Fruit fly (Drosophila melanogaster): ENCODE results near the gene CG7872.
A peak's percentile ranks its signal among the peaks of the same experiment; 100 is the strongest.

CG7872 gene

DNA sequence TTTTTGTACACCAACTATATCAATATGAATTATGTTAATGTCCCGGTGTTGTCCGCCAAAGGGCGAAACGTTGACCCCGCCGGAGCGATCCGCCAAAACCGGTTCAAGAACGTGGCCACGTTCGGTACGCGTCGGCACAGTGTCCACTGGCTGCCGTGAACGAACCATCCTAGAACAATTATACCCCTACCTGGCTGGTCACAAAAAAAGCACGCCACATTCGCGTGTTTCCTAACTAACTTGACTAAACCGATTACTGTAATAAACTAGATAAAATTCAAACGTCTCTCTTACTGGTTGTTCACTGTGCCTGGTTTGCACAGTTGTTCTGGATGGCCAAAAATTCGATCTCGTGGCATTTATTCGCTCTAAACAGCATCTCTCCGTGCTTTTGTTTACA, 1.6 kb downstream of the CG7872 start (continued):
- 0 out of 2 replicates have a peak, but pooled peaks have one; percentile 64 for TF ChIP-seq gt (GFP tag; IDR thresholded peaks at IDR 0.05)
- peak; percentile 90 for TF ChIP-seq Chrac-16 (GFP tag; optimal IDR thresholded peaks at IDR 0.05)
- TF ChIP-seq Lim3 (GFP tag; IDR thresholded peaks at IDR 0.05) = peak; percentile 39; the same call in 1 of the 2 replicates
- TF ChIP-seq sisA (GFP tag; IDR thresholded peaks at IDR 0.05) = peak; percentile 92
- peak; percentile 77 for TF ChIP-seq sima (GFP tag; optimal IDR thresholded peaks at IDR 0.05)
- no peak; the same call in 1 of the 2 replicates for TF ChIP-seq Dip2 (GFP tag; IDR thresholded peaks at IDR 0.05)
- TF ChIP-seq CG32767 (GFP tag; IDR thresholded peaks at IDR 0.05) = peak; percentile 76; the same call in 1 of the 2 replicates
- TF ChIP-seq Ptx1 (GFP tag; IDR thresholded peaks at IDR 0.05) = peak; percentile 90
- TF ChIP-seq CG34376 (GFP tag; optimal IDR thresholded peaks at IDR 0.05) = peak; percentile 79
- TF ChIP-seq CG12769 (tag; optimal IDR thresholded peaks at IDR 0.05) = no peak
- TF ChIP-seq bbx (GFP tag; IDR thresholded peaks at IDR 0.05; ENCODE audit: partially characterized antibody) = no peak
- peak; percentile 92 for TF ChIP-seq tin (GFP tag; optimal IDR thresholded peaks at IDR 0.05)
- TF ChIP-seq CG2889 (GFP tag; IDR thresholded peaks at IDR 0.05) = peak; percentile 89
- TF ChIP-seq D (optimal IDR thresholded peaks at IDR 0.05) = no peak
- peak; percentile 87 for TF ChIP-seq D (GFP tag; optimal IDR thresholded peaks at IDR 0.05)
- peak; percentile 87 for TF ChIP-seq E2f1 (GFP tag; IDR thresholded peaks at IDR 0.05)
- peak; percentile 89 for TF ChIP-seq CG11085 (GFP tag; IDR thresholded peaks at IDR 0.05)
- peak; percentile 84 for TF ChIP-seq CG1602 (GFP tag; optimal IDR thresholded peaks at IDR 0.05)
- TF ChIP-seq sug (tag; optimal IDR thresholded peaks at IDR 0.05) = peak; percentile 86
- peak; percentile 82 for TF ChIP-seq Fer2 (tag; optimal IDR thresholded peaks at IDR 0.05)
- TF ChIP-seq CG3847 (GFP tag; IDR thresholded peaks at IDR 0.05) = peak; percentile 94
- no peak for TF ChIP-seq Lpt (GFP tag; optimal IDR thresholded peaks at IDR 0.05)
- no peak for TF ChIP-seq hkb (optimal IDR thresholded peaks at IDR 0.05)
- TF ChIP-seq hkb (GFP tag; IDR thresholded peaks at IDR 0.05) = peak; percentile 92
- peak; percentile 90 for TF ChIP-seq cwo (GFP tag; optimal IDR thresholded peaks at IDR 0.05)
- TF ChIP-seq CG3838 (GFP tag; optimal IDR thresholded peaks at IDR 0.05) = peak; percentile 48
- peak; percentile 89 to 93 for TF ChIP-seq Pdp1 (GFP tag; optimal IDR thresholded peaks at IDR 0.05)
- peak; percentile 81 for TF ChIP-seq CG33557 (GFP tag; optimal IDR thresholded peaks at IDR 0.05)
- TF ChIP-seq slp2 (GFP tag; optimal IDR thresholded peaks at IDR 0.05) = peak; percentile 83
- peak; percentile 70 for TF ChIP-seq E2f2 (GFP tag; IDR thresholded peaks at IDR 0.05)
- peak; percentile 93 for TF ChIP-seq zfh1 (GFP tag; IDR thresholded peaks at IDR 0.05)
- TF ChIP-seq lov (optimal IDR thresholded peaks at IDR 0.05) = no peak
- peak; percentile 91 for TF ChIP-seq lov (GFP tag; IDR thresholded peaks at IDR 0.05)
- TF ChIP-seq CG10366 (GFP tag; IDR thresholded peaks at IDR 0.05) = peak; percentile 90
- peak; percentile 72 for TF ChIP-seq ash1 (GFP tag; optimal IDR thresholded peaks at IDR 0.05)
- peak; percentile 92 for TF ChIP-seq CrebB (tag; optimal IDR thresholded peaks at IDR 0.05)
- peak; percentile 79 for TF ChIP-seq CG8388 (GFP tag; optimal IDR thresholded peaks at IDR 0.05)
- TF ChIP-seq MBD-R2 (GFP tag; IDR thresholded peaks at IDR 0.05) = peak; percentile 91
- peak; percentile 93 for TF ChIP-seq CG14441 (GFP tag; IDR thresholded peaks at IDR 0.05)
- peak; percentile 60 for TF ChIP-seq CG30020 (tag; optimal IDR thresholded peaks at IDR 0.05)
- TF ChIP-seq CG13894 (tag; optimal IDR thresholded peaks at IDR 0.05) = peak; percentile 87
- TF ChIP-seq NfI (GFP tag; optimal IDR thresholded peaks at IDR 0.05) = peak; percentile 92
- peak; percentile 86 for TF ChIP-seq CG11398 (GFP tag; optimal IDR thresholded peaks at IDR 0.05)
- peak; percentile 79 for TF ChIP-seq en (GFP tag; optimal IDR thresholded peaks at IDR 0.05)
- TF ChIP-seq CG17612 (GFP tag; IDR thresholded peaks at IDR 0.05) = peak; percentile 69
- peak; percentile 93 for TF ChIP-seq ranshi (GFP tag; IDR thresholded peaks at IDR 0.05)
- TF ChIP-seq CG4360 (GFP tag; IDR thresholded peaks at IDR 0.05) = peak; percentile 59
- TF ChIP-seq al (GFP tag; IDR thresholded peaks at IDR 0.05) = peak; percentile 93
- peak; percentile 91 for TF ChIP-seq CG30431 (GFP tag; optimal IDR thresholded peaks at IDR 0.05)
- TF ChIP-seq H2.0 (GFP tag; IDR thresholded peaks at IDR 0.05) = peak; percentile 89
- TF ChIP-seq dmrt11E (tag; optimal IDR thresholded peaks at IDR 0.05) = peak; percentile 87
- peak; percentile 90 for TF ChIP-seq CG13296 (GFP tag; optimal IDR thresholded peaks at IDR 0.05)
- peak; percentile 96 for TF ChIP-seq Antp (GFP tag; optimal IDR thresholded peaks at IDR 0.05)

All from whole organism, embryonic.